Worm (Caenorhabditis elegans) whole organism, L2 larva: ENCODE results near the gene emc-3.

ENCODE experiments used
- C34F6.9 ChIP-seq: fragments of 150-350 bp; optimal IDR thresholded peaks from 2 replicates; lab custom pipeline; 2014; ENCODE audit warnings: missing biosample characterization, missing genetic modification characterization
- Y55F3AM.14 ChIP-seq: fragments of 200-800 bp; sonication (Bioruptor generic); optimal IDR thresholded peaks from 2 replicates; lab custom pipeline; 2018; ENCODE audit warnings: mild to moderate bottlenecking, missing genetic modification characterization, missing compliant biosample characterization
- ZK546.5 ChIP-seq: sonication (generic microtip); optimal IDR thresholded peaks from 2 replicates; lab custom pipeline; 2017; ENCODE audit warnings: missing biosample characterization, missing genetic modification characterization
- alr-1 ChIP-seq: fragments of 150-350 bp; optimal IDR thresholded peaks from 2 replicates; lab custom pipeline; 2014; ENCODE audit warnings: missing biosample characterization, missing genetic modification characterization
- aly-2 ChIP-seq: fragments of 150-350 bp; optimal IDR thresholded peaks from 2 replicates; lab custom pipeline; 2014; ENCODE audit warnings: missing biosample characterization, missing genetic modification characterization
- ama-1 ChIP-seq: fragments of 150-350 bp; optimal IDR thresholded peaks from 2 replicates; lab custom pipeline; 2018; ENCODE audit warnings: inconsistent platforms
- blmp-1 ChIP-seq: sonication (generic microtip); optimal IDR thresholded peaks from 2 replicates; lab custom pipeline; 2017; ENCODE audit warnings: missing genetic modification characterization, mild to moderate bottlenecking, missing compliant biosample characterization, antibody characterized with exemption, moderate library complexity; ENCODE audit not compliant: insufficient read depth
- ceh-82 ChIP-seq: fragments of 150-350 bp; optimal IDR thresholded peaks from 2 replicates; lab custom pipeline; 2014; ENCODE audit warnings: missing biosample characterization, missing genetic modification characterization
- dmd-4 ChIP-seq: sonication (generic microtip); optimal IDR thresholded peaks from 2 replicates; lab custom pipeline; 2017; ENCODE audit warnings: missing biosample characterization, missing genetic modification characterization
- egl-27 ChIP-seq: sonication (generic microtip); optimal IDR thresholded peaks from 3 replicates; lab custom pipeline; 2017; ENCODE audit warnings: missing biosample characterization, missing genetic modification reagents, missing genetic modification characterization
- elt-3 ChIP-seq: sonication (generic microtip); optimal IDR thresholded peaks from 2 replicates; lab custom pipeline; 2017; ENCODE audit warnings: missing biosample characterization, missing genetic modification characterization
- gmeb-1 ChIP-seq: fragments of 150-350 bp; optimal IDR thresholded peaks from 2 replicates; lab custom pipeline; 2014; ENCODE audit warnings: missing biosample characterization, missing genetic modification characterization
- lin-11 ChIP-seq: fragments of 150-350 bp; sonication (generic microtip); optimal IDR thresholded peaks from 2 replicates; lab custom pipeline; 2014; ENCODE audit warnings: missing biosample characterization, missing genetic modification characterization, inconsistent platforms, mixed read lengths
- lin-13 ChIP-seq: fragments of 150-350 bp; optimal IDR thresholded peaks from 2 replicates; lab custom pipeline; 2014; ENCODE audit warnings: missing biosample characterization, missing genetic modification reagents, missing genetic modification characterization
- lin-39 ChIP-seq: fragments of 150-350 bp; optimal IDR thresholded peaks from 2 replicates; lab custom pipeline; 2014; ENCODE audit warnings: missing biosample characterization, missing genetic modification reagents, missing genetic modification characterization
- lsy-2 ChIP-seq, 2 experiments: fragments of 150-350 bp in 1 of 2; sonication (generic microtip) in 1 of 2; optimal IDR thresholded peaks; 2 replicates each; lab custom pipeline; 2014 to 2017; ENCODE audit warnings: missing biosample characterization in 2 of 2, missing genetic modification characterization in 2 of 2
- mab-5 ChIP-seq: fragments of 150-350 bp; optimal IDR thresholded peaks from 2 replicates; lab custom pipeline; 2014; ENCODE audit warnings: missing biosample characterization, missing genetic modification characterization
- mdl-1 ChIP-seq, 2 experiments: fragments of 150-350 bp in 1 of 2; sonication (generic microtip) in 1 of 2; optimal IDR thresholded peaks; 2 replicates each; lab custom pipeline; 2017; ENCODE audit warnings: missing biosample characterization in 2 of 2, missing genetic modification characterization in 2 of 2
- nhr-11 ChIP-seq: fragments of 150-350 bp; optimal IDR thresholded peaks from 2 replicates; lab custom pipeline; 2014; ENCODE audit warnings: missing biosample characterization, missing genetic modification characterization
- nhr-12 ChIP-seq: fragments of 150-350 bp; optimal IDR thresholded peaks from 2 replicates; lab custom pipeline; 2014; ENCODE audit warnings: missing biosample characterization, missing genetic modification characterization
- nhr-129 ChIP-seq: fragments of 150-350 bp; optimal IDR thresholded peaks from 2 replicates; lab custom pipeline; 2014; ENCODE audit warnings: missing biosample characterization, missing genetic modification characterization
- nhr-21 ChIP-seq: fragments of 150-350 bp; optimal IDR thresholded peaks from 2 replicates; lab custom pipeline; 2014; ENCODE audit warnings: missing biosample characterization, missing genetic modification characterization
- nhr-25 ChIP-seq: fragments of 150-350 bp; sonication (generic microtip); optimal IDR thresholded peaks from 3 replicates; lab custom pipeline; 2014; ENCODE audit warnings: missing biosample characterization, missing genetic modification characterization
- nhr-6 ChIP-seq: fragments of 150-350 bp; optimal IDR thresholded peaks from 2 replicates; lab custom pipeline; 2014; ENCODE audit warnings: missing biosample characterization, missing genetic modification characterization
- peb-1 ChIP-seq: fragments of 150-350 bp; optimal IDR thresholded peaks from 2 replicates; lab custom pipeline; 2014; ENCODE audit warnings: missing biosample characterization, missing genetic modification characterization
- skn-1 ChIP-seq: sonication (generic microtip); optimal IDR thresholded peaks from 2 replicates; lab custom pipeline; 2017; ENCODE audit warnings: missing biosample characterization, missing genetic modification characterization
- sma-3 ChIP-seq: sonication (generic microtip); optimal IDR thresholded peaks from 2 replicates; lab custom pipeline; 2016; ENCODE audit warnings: missing genetic modification reagents, missing genetic modification characterization, missing compliant biosample characterization
- sma-9 ChIP-seq, 2 experiments: fragments of 150-350 bp in 1 of 2; sonication (generic microtip) in 1 of 2; optimal IDR thresholded peaks; 2 replicates each; lab custom pipeline; 2014 to 2016; ENCODE audit warnings: missing genetic modification characterization in 2 of 2, mild to moderate bottlenecking in 1 of 2, missing biosample characterization in 1 of 2, missing compliant biosample characterization in 1 of 2, missing genetic modification reagents in 1 of 2, moderate library complexity in 1 of 2
- snpc-4 ChIP-seq: fragments of 150-350 bp; optimal IDR thresholded peaks from 2 replicates; lab custom pipeline; 2014; ENCODE audit warnings: missing biosample characterization, missing genetic modification characterization
- unc-39 ChIP-seq: fragments of 150-350 bp; optimal IDR thresholded peaks from 2 replicates; lab custom pipeline; 2014; ENCODE audit warnings: missing biosample characterization, missing genetic modification characterization
- unc-55 ChIP-seq: fragments of 150-350 bp; sonication (generic microtip); optimal IDR thresholded peaks from 3 replicates; lab custom pipeline; 2014; ENCODE audit warnings: missing biosample characterization, missing genetic modification reagents, missing genetic modification characterization
- unc-62 ChIP-seq: fragments of 150-350 bp; optimal IDR thresholded peaks from 2 replicates; lab custom pipeline; 2014; ENCODE audit warnings: missing biosample characterization, missing genetic modification reagents, missing genetic modification characterization
- zag-1 ChIP-seq: fragments of 150-350 bp; optimal IDR thresholded peaks from 2 replicates; lab custom pipeline; 2014; ENCODE audit warnings: missing biosample characterization, missing genetic modification characterization

emc-3 gene

DNA sequence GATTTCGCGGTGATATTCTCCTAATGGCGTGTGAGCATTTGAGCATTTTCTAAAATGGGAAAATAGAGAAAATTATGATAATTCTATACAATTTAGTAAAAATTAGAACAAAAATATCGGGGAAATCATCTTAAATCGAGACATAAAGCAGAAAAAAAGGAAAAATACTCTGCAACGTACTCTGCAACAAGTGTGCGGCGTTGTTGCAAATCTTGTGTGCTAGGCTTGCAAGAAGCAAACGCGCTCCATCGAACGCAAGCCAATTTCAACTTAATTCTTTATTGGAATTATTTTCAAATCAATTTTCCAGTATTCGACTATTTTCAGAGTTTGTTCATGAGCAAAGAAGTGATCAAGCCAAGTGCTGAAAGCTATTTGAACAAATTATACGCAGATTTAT, 4.3 kb upstream of the emc-3 start, which contains the start of the genes Y62E10A.20, Y62E10A.23 and mdt-9 (continued):
- TF ChIP-seq mdl-1 (tag; optimal IDR thresholded peaks at IDR 0.05; lab: Kevin White, UChicago), result no peak
- TF ChIP-seq blmp-1, result no peak

- no peak for TF ChIP-seq ama-1 (lab: Kevin White, UChicago)
- peak; percentile 37 for TF ChIP-seq C34F6.9
- peak; percentile 37 for TF ChIP-seq lin-11 (tag; lab: Kevin White, UChicago)
- peak in 1 of 2 experiments; percentile 35 for TF ChIP-seq lsy-2 (tag; optimal IDR thresholded peaks at IDR 0.05; lab: Kevin White, UChicago)
- TF ChIP-seq nhr-129, result peak; percentile 87
- no peak for TF ChIP-seq nhr-21 (tag; lab: Kevin White, UChicago)
- TF ChIP-seq, all 48 proteins: peak for 4
Measured at ce11 chrIV:13383763-13384436, 2.2 kb upstream of the emc-3 start, which contains the start of gene rab-19. Gene rab-19 (minus strand): TSS chrIV:13384386.

DNA sequence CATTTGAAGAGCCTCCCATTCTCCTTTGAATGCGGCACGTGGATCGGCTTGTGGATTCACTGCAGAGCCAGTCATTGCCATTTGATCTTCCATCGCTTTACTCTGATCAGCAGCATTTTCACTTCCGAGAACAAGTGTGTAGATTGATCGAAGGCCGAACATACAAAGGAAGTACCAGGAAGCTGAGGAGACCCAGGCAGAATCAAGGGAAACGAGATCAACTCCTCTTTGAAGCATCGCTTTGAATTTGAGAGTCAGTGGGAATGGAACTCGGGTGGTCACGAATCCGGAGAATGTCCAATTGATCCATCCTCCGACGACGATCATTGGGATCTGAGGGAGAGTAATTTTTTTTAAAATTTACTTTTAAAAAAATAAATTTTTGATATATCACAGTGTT, 1.2 kb downstream of the emc-3 start:
- TF ChIP-seq nhr-12 (tag; lab: Kevin White, UChicago), result no peak

ce11 chrIV:13377716-13378115, 4.0 kb downstream of the emc-3 start, which contains the start of gene mau-8:
Gene mau-8 (plus strand): TSS chrIV:13378016.
- no peak for TF ChIP-seq nhr-25 (tag; lab: Kevin White, UChicago)
- no peak for TF ChIP-seq unc-39 (tag; lab: Kevin White, UChicago)
- TF ChIP-seq sma-3 (GFP tag; lab: Kevin White, UChicago), result no peak
- TF ChIP-seq lin-13 (GFP tag; lab: Kevin White, UChicago), result no peak
- no peak for TF ChIP-seq ceh-82 (tag; lab: Kevin White, UChicago)
- TF ChIP-seq mab-5, result no peak
- TF ChIP-seq mdl-1 (tag; optimal IDR thresholded peaks at IDR 0.05; lab: Kevin White, UChicago), result no peak
- no peak for TF ChIP-seq egl-27 (tag; lab: Kevin White, UChicago)
- TF ChIP-seq unc-62, result no peak
- TF ChIP-seq snpc-4 (tag; lab: Kevin White, UChicago), result no peak
- TF ChIP-seq Y55F3AM.14 (GFP tag; lab: Kevin White, UChicago), result no peak
- no peak for TF ChIP-seq lin-39
- TF ChIP-seq, all 48 proteins: peak for 0

DNA sequence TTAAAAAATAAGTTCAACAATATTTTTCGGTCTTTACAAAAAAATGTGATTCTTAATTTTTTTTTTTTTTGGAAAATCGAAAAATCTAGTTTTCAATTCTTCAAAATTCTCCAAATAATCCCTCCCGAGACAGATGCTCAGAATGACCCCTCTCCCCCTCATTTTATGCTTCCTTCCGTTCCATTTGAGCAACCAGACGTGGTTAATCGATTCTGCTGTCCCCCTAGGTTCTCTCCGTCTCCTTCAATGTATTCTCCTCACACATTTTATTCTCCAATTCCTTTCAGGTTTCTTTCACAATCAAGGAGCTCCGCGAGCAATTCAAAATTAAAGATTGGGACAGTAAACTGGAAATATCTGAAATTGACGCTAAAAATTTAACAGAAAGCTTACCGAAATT, 6.8 kb downstream of the emc-3 start:
- TF ChIP-seq aly-2 (tag; lab: Kevin White, UChicago), result no peak
- no peak for TF ChIP-seq lin-11 (tag; lab: Kevin White, UChicago)
- TF ChIP-seq nhr-25 (tag; lab: Kevin White, UChicago), result no peak
- no peak for TF ChIP-seq egl-27 (tag; lab: Kevin White, UChicago)
- no peak for TF ChIP-seq lin-13 (GFP tag; lab: Kevin White, UChicago)
- no peak for TF ChIP-seq nhr-21 (tag; lab: Kevin White, UChicago)
- TF ChIP-seq alr-1 (tag; lab: Kevin White, UChicago), result no peak
- TF ChIP-seq lin-39, result no peak
- TF ChIP-seq lsy-2 (tag; optimal IDR thresholded peaks at IDR 0.05; lab: Kevin White, UChicago), result no peak
- TF ChIP-seq ZK546.5 (tag; lab: Kevin White, UChicago), result no peak
- no peak for TF ChIP-seq gmeb-1 (tag; lab: Kevin White, UChicago)
- TF ChIP-seq nhr-6 (tag; lab: Kevin White, UChicago), result no peak
- TF ChIP-seq zag-1 (tag; lab: Kevin White, UChicago), result no peak
- no peak for TF ChIP-seq dmd-4 (tag; lab: Kevin White, UChicago)
- no peak for TF ChIP-seq sma-9 (GFP tag; optimal IDR thresholded peaks at IDR 0.05; lab: Kevin White, UChicago)
- TF ChIP-seq sma-9 (tag; optimal IDR thresholded peaks at IDR 0.05; lab: Kevin White, UChicago), result no peak
- TF ChIP-seq C34F6.9, result no peak

DNA sequence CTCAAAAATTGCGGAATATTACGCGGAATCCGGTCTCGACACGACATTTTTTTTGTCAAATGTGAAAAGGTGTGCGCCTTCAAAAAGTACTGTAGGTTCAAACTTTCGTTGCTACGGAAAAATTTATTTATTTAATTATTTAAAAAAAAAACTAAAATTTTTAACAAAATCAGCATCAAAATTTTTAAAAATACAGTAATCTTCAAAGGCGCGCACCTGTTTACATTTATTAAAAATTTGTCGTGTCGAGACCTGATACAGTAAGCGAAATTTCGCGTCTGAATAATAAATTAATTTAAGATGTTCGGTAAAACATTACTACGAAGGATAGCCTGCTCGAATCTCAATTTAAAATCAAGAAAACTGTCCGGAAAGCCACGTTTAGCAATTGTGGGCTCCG, 10.0 kb downstream of the emc-3 start, which contains the start of gene Y62E10A.6:
Gene Y62E10A.6 (plus strand): TSS at position 301 of the 400 bp plus-strand sequence.
- no peak for TF ChIP-seq nhr-11 (tag; lab: Kevin White, UChicago)
- TF ChIP-seq C34F6.9, result no peak
- no peak for TF ChIP-seq unc-55
- TF ChIP-seq ZK546.5 (tag; lab: Kevin White, UChicago), result no peak
- no peak for TF ChIP-seq elt-3 (tag; lab: Kevin White, UChicago)
- no peak for TF ChIP-seq peb-1 (tag; lab: Kevin White, UChicago)
- no peak for TF ChIP-seq lin-39
- no peak for TF ChIP-seq skn-1 (tag; lab: Kevin White, UChicago)
- TF ChIP-seq lin-11 (tag; lab: Kevin White, UChicago), result no peak
